Worm (Caenorhabditis elegans) whole organism, L2 larva: ENCODE results near the gene C55C3.1.

ENCODE experiments used
- nhr-6 ChIP-seq: fragments of 150-350 bp; optimal IDR thresholded peaks from 2 replicates; lab custom pipeline; 2014; ENCODE audit warnings: missing biosample characterization, missing genetic modification characterization
- snpc-4 ChIP-seq: fragments of 150-350 bp; optimal IDR thresholded peaks from 2 replicates; lab custom pipeline; 2014; ENCODE audit warnings: missing biosample characterization, missing genetic modification characterization

DNA sequence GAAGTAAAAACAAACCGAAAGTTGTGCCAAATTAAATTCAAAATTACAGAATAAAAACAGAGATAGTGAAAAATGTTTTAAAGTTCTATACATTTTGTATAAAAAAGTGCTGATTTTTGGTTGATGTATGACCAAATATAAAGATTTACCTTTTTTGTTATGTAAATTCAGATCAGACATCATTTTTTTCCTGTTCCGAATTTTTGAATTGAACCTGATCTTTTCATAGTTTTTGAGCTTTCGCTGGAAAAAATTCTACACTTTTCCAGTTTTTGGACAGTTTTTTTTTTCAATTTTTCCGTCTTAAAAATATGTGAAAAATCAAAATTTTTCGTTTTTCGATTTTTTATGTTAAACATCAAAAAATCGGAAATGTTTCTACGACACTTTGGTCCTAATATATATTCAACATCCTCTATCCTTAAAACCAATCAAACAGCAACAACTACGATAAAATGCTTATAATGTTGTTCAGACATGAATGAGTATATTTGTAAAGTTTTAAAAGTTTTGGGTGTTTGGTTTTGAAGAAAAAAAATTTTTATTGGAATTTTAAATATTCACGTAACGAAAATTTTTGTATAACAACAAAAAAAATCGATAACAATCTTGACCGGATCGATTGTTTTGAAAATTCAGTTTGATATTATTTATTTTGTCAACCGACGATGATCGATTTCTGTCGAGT, 26.2 kb upstream of the C55C3.1 start, which contains the start of the genes C55C3.7 and C55C3.6:
- TF ChIP-seq nhr-6 (tag; lab: Kevin White, UChicago), result no peak
- TF ChIP-seq snpc-4 (tag; lab: Kevin White, UChicago), result no peak
